Worm (Caenorhabditis elegans) whole organism, L4 larva: ENCODE measurements around the gene polk-1.

Experiments
- F10B5.3 ChIP-seq: sonication (generic microtip); optimal IDR thresholded peaks from 2 replicates; lab custom pipeline; 2016; ENCODE audit warnings: mild to moderate bottlenecking, missing genetic modification characterization, missing compliant biosample characterization
- F49E8.2 ChIP-seq: sonication (generic microtip); optimal IDR thresholded peaks from 2 replicates; lab custom pipeline; 2016; ENCODE audit warnings: missing compliant biosample characterization, mild to moderate bottlenecking, missing genetic modification characterization, borderline replicate concordance
- R02D3.7 ChIP-seq: fragments of 150-350 bp; sonication (generic microtip); optimal IDR thresholded peaks from 3 replicates; lab custom pipeline; 2014; ENCODE audit warnings: missing biosample characterization, missing genetic modification characterization
- Y5F2A.4 ChIP-seq: fragments of 200-800 bp; sonication (Bioruptor generic); optimal IDR thresholded peaks from 2 replicates; lab custom pipeline; 2018; ENCODE audit warnings: mild to moderate bottlenecking, missing genetic modification characterization, missing compliant biosample characterization
- ZK337.2 ChIP-seq: fragments of 200-800 bp; sonication (Bioruptor generic); IDR thresholded peaks from 2 replicates; pipeline ENCODE4 v1.3.6; 2022; ENCODE audit warnings: missing genetic modification reagents, missing genetic modification characterization, missing compliant biosample characterization
- ZK546.5 ChIP-seq, 2 experiments: sonication (generic microtip); optimal IDR thresholded peaks; 2 replicates each; lab custom pipeline; 2017; ENCODE audit warnings: missing biosample characterization in 2 of 2, missing genetic modification characterization in 2 of 2
- aly-2 ChIP-seq: sonication (generic microtip); optimal IDR thresholded peaks from 2 replicates; lab custom pipeline; 2018; ENCODE audit warnings: missing biosample characterization, missing genetic modification characterization
- arid-1 ChIP-seq: fragments of 200-800 bp; sonication (Bioruptor generic); conservative IDR thresholded peaks from 2 replicates; pipeline ENCODE4 v1.3.6; 2022; ENCODE audit warnings: missing genetic modification reagents, missing genetic modification characterization, missing compliant biosample characterization
- attf-4 ChIP-seq: sonication (generic microtip); optimal IDR thresholded peaks from 3 replicates; lab custom pipeline; 2017; ENCODE audit warnings: missing biosample characterization, missing genetic modification characterization
- ceh-20 ChIP-seq: fragments of 200-800 bp; sonication (Bioruptor generic); IDR thresholded peaks from 2 replicates; pipeline ENCODE4 v1.3.6; 2022; ENCODE audit warnings: missing genetic modification reagents, missing genetic modification characterization, missing compliant biosample characterization
- ceh-82 ChIP-seq: sonication (generic microtip); optimal IDR thresholded peaks from 2 replicates; lab custom pipeline; 2017; ENCODE audit warnings: missing biosample characterization, missing genetic modification characterization
- daf-16 ChIP-seq, 3 experiments: sonication (generic microtip); optimal IDR thresholded peaks; 2 replicates each; lab custom pipeline; 2016 to 2017; ENCODE audit warnings: missing genetic modification characterization in 3 of 3, missing genetic modification reagents in 3 of 3, mild to moderate bottlenecking in 2 of 3, missing compliant biosample characterization in 2 of 3, missing biosample characterization in 1 of 3, moderate library complexity in 1 of 3
- daf-19 ChIP-seq: fragments of 200-800 bp; sonication (Bioruptor generic); conservative IDR thresholded peaks from 2 replicates; pipeline ENCODE4 v1.3.6; 2022; ENCODE audit warnings: missing genetic modification characterization, missing compliant biosample characterization
- dmd-9 ChIP-seq: fragments of 200-800 bp; sonication (Bioruptor generic); IDR thresholded peaks from 2 replicates; pipeline ENCODE4 v1.3.6; 2022; ENCODE audit warnings: missing genetic modification reagents, missing genetic modification characterization, missing compliant biosample characterization
- dpl-1 ChIP-seq: fragments of 150-350 bp; optimal IDR thresholded peaks from 2 replicates; lab custom pipeline; 2014; ENCODE audit warnings: missing biosample characterization, missing genetic modification reagents, missing genetic modification characterization
- egl-43 ChIP-seq: fragments of 200-800 bp; sonication (Bioruptor generic); IDR thresholded peaks from 2 replicates; pipeline ENCODE4 v1.3.6; 2022; ENCODE audit warnings: missing genetic modification reagents, missing genetic modification characterization, missing compliant biosample characterization
- fkh-10 ChIP-seq: fragments of 150-350 bp; optimal IDR thresholded peaks from 2 replicates; lab custom pipeline; 2014; ENCODE audit warnings: missing biosample characterization, missing genetic modification reagents, missing genetic modification characterization
- fos-1 ChIP-seq: fragments of 150-350 bp; optimal IDR thresholded peaks from 2 replicates; lab custom pipeline; 2014; ENCODE audit warnings: missing biosample characterization, missing genetic modification characterization
- hlh-30 ChIP-seq: sonication (generic microtip); optimal IDR thresholded peaks from 2 replicates; lab custom pipeline; 2017; ENCODE audit warnings: antibody characterized with exemption, mild to moderate bottlenecking, missing genetic modification characterization, missing compliant biosample characterization; ENCODE audit not compliant: insufficient read depth
- hmg-1.1 ChIP-seq: fragments of 200-800 bp; sonication (Bioruptor generic); IDR thresholded peaks from 2 replicates; pipeline ENCODE4 v1.3.6; 2022; ENCODE audit warnings: missing genetic modification reagents, missing genetic modification characterization, missing compliant biosample characterization
- lin-13 ChIP-seq: fragments of 150-350 bp; optimal IDR thresholded peaks from 2 replicates; lab custom pipeline; 2014; ENCODE audit warnings: missing biosample characterization, missing genetic modification reagents, missing genetic modification characterization
- lin-29 ChIP-seq: fragments of 200-800 bp; sonication (Bioruptor generic); IDR thresholded peaks from 2 replicates; pipeline ENCODE4 v1.3.6; 2022; ENCODE audit warnings: missing genetic modification reagents, missing genetic modification characterization, missing compliant biosample characterization
- lin-39 ChIP-seq: fragments of 150-350 bp; optimal IDR thresholded peaks from 2 replicates; lab custom pipeline; 2014; ENCODE audit warnings: missing biosample characterization, missing genetic modification reagents, missing genetic modification characterization
- lsy-2 ChIP-seq, 2 experiments: fragments of 150-350 bp in 1 of 2; sonication (generic microtip) in 1 of 2; optimal IDR thresholded peaks; 2 replicates each; lab custom pipeline; 2014 to 2017; ENCODE audit warnings: missing biosample characterization in 2 of 2, missing genetic modification characterization in 2 of 2
- madf-5 ChIP-seq, 2 experiments: fragments of 200-800 bp; sonication (Bioruptor generic); IDR thresholded peaks; 2 replicates each; pipeline ENCODE4 v1.3.6; 2022; ENCODE audit warnings: missing compliant biosample characterization in 2 of 2, missing genetic modification characterization in 2 of 2
- mdl-1 ChIP-seq, 2 experiments: fragments of 150-350 bp in 1 of 2; sonication (generic microtip) in 1 of 2; optimal IDR thresholded peaks; 2 replicates each; lab custom pipeline; 2014 to 2017; ENCODE audit warnings: missing biosample characterization in 2 of 2, missing genetic modification characterization in 2 of 2
- mep-1 ChIP-seq: fragments of 150-350 bp; sonication (generic microtip); optimal IDR thresholded peaks from 3 replicates; lab custom pipeline; 2014; ENCODE audit warnings: missing biosample characterization, missing genetic modification characterization
- mes-2 ChIP-seq: sonication (generic microtip); optimal IDR thresholded peaks from 2 replicates; lab custom pipeline; 2016; ENCODE audit warnings: missing genotype, mild to moderate bottlenecking, missing genetic modification characterization, missing compliant biosample characterization; ENCODE audit not compliant: poor library complexity, severe bottlenecking
- mxl-2 ChIP-seq: fragments of 200-800 bp; sonication (Bioruptor generic); conservative IDR thresholded peaks from 2 replicates; pipeline ENCODE4 v1.3.6; 2022; ENCODE audit warnings: missing genetic modification reagents, missing genetic modification characterization, missing compliant biosample characterization
- nhr-10 ChIP-seq: fragments of 150-350 bp; optimal IDR thresholded peaks from 2 replicates; lab custom pipeline; 2014; ENCODE audit warnings: missing biosample characterization, missing genetic modification characterization
- nhr-102 ChIP-seq: sonication (generic microtip); optimal IDR thresholded peaks from 2 replicates; lab custom pipeline; 2016; ENCODE audit warnings: mild to moderate bottlenecking, missing genetic modification characterization, moderate library complexity, missing compliant biosample characterization
- nhr-111 ChIP-seq: fragments of 200-800 bp; sonication (Bioruptor generic); optimal IDR thresholded peaks from 2 replicates; lab custom pipeline; 2018; ENCODE audit warnings: mild to moderate bottlenecking, missing genetic modification characterization, missing compliant biosample characterization
- nhr-48 ChIP-seq: sonication (generic microtip); optimal IDR thresholded peaks from 2 replicates; lab custom pipeline; 2016; ENCODE audit warnings: mild to moderate bottlenecking, missing genetic modification characterization, missing compliant biosample characterization
- nhr-76 ChIP-seq: fragments of 150-350 bp; optimal IDR thresholded peaks from 2 replicates; lab custom pipeline; 2014; ENCODE audit warnings: missing biosample characterization, missing genetic modification characterization
- pha-4 ChIP-seq, 2 experiments: fragments of 150-350 bp in 1 of 2; fragments of 200-800 bp in 1 of 2; sonication (Bioruptor generic) in 1 of 2; IDR thresholded peaks in 1 of 2; optimal IDR thresholded peaks in 1 of 2; 2 replicates each; pipeline versions ENCODE4 v1.3.6 to Lab custom; 2014 to 2022; ENCODE audit warnings: missing genetic modification characterization in 2 of 2, missing genetic modification reagents in 2 of 2, missing biosample characterization in 1 of 2, missing compliant biosample characterization in 1 of 2
- rbr-2 ChIP-seq: sonication (generic microtip); optimal IDR thresholded peaks from 2 replicates; lab custom pipeline; 2016; ENCODE audit warnings: missing genotype, missing genetic modification characterization, missing compliant biosample characterization
- saeg-2 ChIP-seq: fragments of 200-800 bp; sonication (Bioruptor generic); IDR thresholded peaks from 2 replicates; pipeline ENCODE4 v1.3.6; 2022; ENCODE audit warnings: missing genetic modification reagents, missing genetic modification characterization, missing compliant biosample characterization
- snpc-1.2 ChIP-seq: fragments of 200-800 bp; sonication (Bioruptor generic); IDR thresholded peaks from 2 replicates; pipeline ENCODE4 v1.3.6; 2022; ENCODE audit warnings: missing genetic modification reagents, missing genetic modification characterization, missing compliant biosample characterization
- snpc-4 ChIP-seq: fragments of 150-350 bp; optimal IDR thresholded peaks from 2 replicates; lab custom pipeline; 2014; ENCODE audit warnings: missing biosample characterization, missing genetic modification characterization
- spr-3 ChIP-seq: fragments of 200-800 bp; sonication (Bioruptor generic); optimal IDR thresholded peaks from 2 replicates; lab custom pipeline; 2018; ENCODE audit warnings: mild to moderate bottlenecking, missing genetic modification characterization, missing compliant biosample characterization
- tag-97 ChIP-seq: fragments of 200-800 bp; sonication (Bioruptor generic); IDR thresholded peaks from 2 replicates; pipeline ENCODE4 v1.3.6; 2022; ENCODE audit warnings: missing genetic modification characterization, missing compliant biosample characterization
- tra-1 ChIP-seq: fragments of 200-800 bp; sonication (Bioruptor generic); IDR thresholded peaks from 2 replicates; pipeline ENCODE4 v1.3.6; 2022; ENCODE audit warnings: missing genetic modification reagents, missing genetic modification characterization, missing compliant biosample characterization
- unc-39 ChIP-seq: sonication (generic microtip); optimal IDR thresholded peaks from 2 replicates; lab custom pipeline; 2017; ENCODE audit warnings: missing biosample characterization, missing genetic modification characterization
- unc-62 ChIP-seq, 3 experiments: fragments of 150-350 bp in 1 of 3; sonication (generic microtip); optimal IDR thresholded peaks in 2 of 3; peaks in 1 of 3; 1 replicate in 1 of 3; 2 replicates in 2 of 3; lab custom pipeline; 2014 to 2017; ENCODE audit warnings: missing biosample characterization in 3 of 3, missing genetic modification characterization in 3 of 3, missing genetic modification reagents in 3 of 3, missing genotype in 1 of 3
- vab-7 ChIP-seq: fragments of 200-800 bp; sonication (Bioruptor generic); IDR thresholded peaks from 2 replicates; pipeline ENCODE4 v1.3.6; 2022; ENCODE audit warnings: missing genetic modification reagents, missing genetic modification characterization, missing compliant biosample characterization
- zag-1 ChIP-seq: fragments of 150-350 bp; optimal IDR thresholded peaks from 2 replicates; lab custom pipeline; 2014; ENCODE audit warnings: missing biosample characterization, missing genetic modification characterization
- ztf-7 ChIP-seq: fragments of 150-350 bp; optimal IDR thresholded peaks from 2 replicates; lab custom pipeline; 2014; ENCODE audit warnings: missing biosample characterization, missing genetic modification characterization

The polk-1 gene

ce11 chrIII:8639188-8639795, 10.9 kb upstream of the polk-1 start, which contains the start of gene fip-1 (continued):
- TF ChIP-seq pha-4 (GFP tag; IDR thresholded peaks at IDR 0.05; lab: Robert Waterston, UW) (peak; percentile 80), pha-4 (tag; optimal IDR thresholded peaks at IDR 0.05; lab: Kevin White, UChicago) (no peak), fkh-10 (GFP tag; lab: Kevin White, UChicago) (no peak), nhr-76 (no peak), snpc-4 (tag; lab: Kevin White, UChicago) (no peak), nhr-102 (tag; lab: Kevin White, UChicago) (peak; percentile 26), lin-29 (GFP tag; lab: Robert Waterston, UW) (no peak), F10B5.3 (tag; lab: Kevin White, UChicago) (no peak), unc-39 (no peak), dmd-9 (no peak)

ce11 chrIII:8636803-8637202, 8.4 kb upstream of the polk-1 start:
- no peak for TF ChIP-seq Y5F2A.4 (GFP tag; lab: Kevin White, UChicago)
- TF ChIP-seq hlh-30 (tag; lab: Kevin White, UChicago): peak; percentile 32
- TF ChIP-seq mdl-1 (tag; optimal IDR thresholded peaks at IDR 0.05; lab: Kevin White, UChicago): no peak
- TF ChIP-seq attf-4: no peak
- peak in 1 of 2 experiments; percentile 30 for TF ChIP-seq daf-16 (GFP tag; optimal IDR thresholded peaks at IDR 0.05; lab: Kevin White, UChicago)
- no peak for TF ChIP-seq daf-16 (tag; optimal IDR thresholded peaks at IDR 0.05; lab: Kevin White, UChicago)
- TF ChIP-seq pha-4 (GFP tag; IDR thresholded peaks at IDR 0.05; lab: Robert Waterston, UW): no peak
- no peak for TF ChIP-seq pha-4 (tag; optimal IDR thresholded peaks at IDR 0.05; lab: Kevin White, UChicago)
- no peak for TF ChIP-seq daf-19 (GFP tag; lab: Robert Waterston, UW)
- TF ChIP-seq hmg-1.1 (GFP tag; lab: Robert Waterston, UW): 0 out of 2 replicates have a peak, but pooled peaks have one; percentile 10
- no peak for TF ChIP-seq arid-1 (GFP tag; lab: Robert Waterston, UW)
- TF ChIP-seq snpc-1.2: no peak
- TF ChIP-seq unc-62 (GFP tag; optimal IDR thresholded peaks at IDR 0.05 in 1 of 2; lab: Kevin White, UChicago): peak in 1 of 2 experiments; percentile 94
- TF ChIP-seq unc-62 (tag; optimal IDR thresholded peaks at IDR 0.05; lab: Kevin White, UChicago): no peak
- no peak for TF ChIP-seq madf-5 (GFP tag; IDR thresholded peaks at IDR 0.05; lab: Robert Waterston, UW)
- TF ChIP-seq fos-1: no peak
- TF ChIP-seq vab-7 (GFP tag; lab: Robert Waterston, UW): no peak
- no peak for TF ChIP-seq saeg-2 (GFP tag; lab: Robert Waterston, UW)
- no peak for TF ChIP-seq dpl-1 (GFP tag; lab: Kevin White, UChicago)
- TF ChIP-seq lin-13: no peak
- TF ChIP-seq tra-1 (GFP tag; lab: Robert Waterston, UW): no peak
- TF ChIP-seq aly-2 (tag; lab: Kevin White, UChicago): no peak
- TF ChIP-seq F10B5.3 (tag; lab: Kevin White, UChicago): no peak
- TF ChIP-seq ztf-7 (tag; lab: Kevin White, UChicago): no peak
- TF ChIP-seq nhr-102 (tag; lab: Kevin White, UChicago): no peak
- TF ChIP-seq ZK337.2: no peak
- no peak for TF ChIP-seq nhr-10 (tag; lab: Kevin White, UChicago)
- TF ChIP-seq mep-1 (tag; lab: Kevin White, UChicago): peak; percentile 27
- 0 out of 2 replicates have a peak, but pooled peaks have one; percentile 36 for TF ChIP-seq ceh-20 (GFP tag; lab: Robert Waterston, UW)
- TF ChIP-seq mxl-2 (GFP tag; lab: Robert Waterston, UW): no peak
- no peak for TF ChIP-seq tag-97 (GFP tag; lab: Robert Waterston, UW)
- peak in 1 of 2 experiments; percentile 44 for TF ChIP-seq lsy-2 (tag; optimal IDR thresholded peaks at IDR 0.05; lab: Kevin White, UChicago)
- no peak for TF ChIP-seq mes-2
- TF ChIP-seq rbr-2 (tag; lab: Kevin White, UChicago): peak; percentile 5
- TF ChIP-seq egl-43 (GFP tag; lab: Robert Waterston, UW): no peak
- no peak for TF ChIP-seq spr-3 (GFP tag; lab: Kevin White, UChicago)
- TF ChIP-seq zag-1 (tag; lab: Kevin White, UChicago): no peak
- TF ChIP-seq R02D3.7 (tag; lab: Kevin White, UChicago): no peak
- no peak for TF ChIP-seq F49E8.2 (tag; lab: Kevin White, UChicago)
- no peak for TF ChIP-seq nhr-111
- no peak for TF ChIP-seq ceh-82 (tag; lab: Kevin White, UChicago)
- no peak for TF ChIP-seq nhr-48 (tag; lab: Kevin White, UChicago)
- peak; percentile 11 for TF ChIP-seq lin-39 (tag; lab: Kevin White, UChicago)
- no peak for TF ChIP-seq ZK546.5 (tag; optimal IDR thresholded peaks at IDR 0.05; lab: Kevin White, UChicago)
